Worm (Caenorhabditis elegans): ENCODE measurements around the gene btb-19.

DNA sequence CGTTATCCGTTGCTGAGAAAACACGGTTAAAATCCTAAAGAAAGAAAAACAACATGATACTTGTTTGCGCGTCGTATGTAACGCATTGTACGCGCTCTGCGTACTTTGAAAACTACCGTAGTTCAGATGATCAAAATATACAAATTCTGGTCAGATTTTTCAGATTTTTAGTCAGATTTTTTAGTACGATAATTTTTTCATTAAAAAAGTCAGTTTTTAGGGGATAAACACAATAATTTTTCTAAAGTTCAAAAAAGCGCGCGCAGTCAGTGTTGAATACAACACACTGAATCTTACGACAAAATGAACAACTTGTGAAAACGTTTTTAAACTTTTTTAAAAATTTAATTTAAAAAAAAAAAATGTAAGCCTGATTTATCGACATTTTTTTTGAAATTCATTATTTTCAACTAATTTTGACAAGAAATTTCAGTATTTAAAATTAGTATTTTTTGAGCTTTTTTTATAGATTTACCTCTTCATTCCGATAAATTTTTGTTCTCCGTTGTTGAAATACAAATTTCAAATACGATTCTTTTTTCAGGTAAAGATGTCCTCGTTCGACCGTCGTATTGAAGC, 1.8 kb upstream of the btb-19 start, which contains the start of gene pot-2:
- TF ChIP-seq ztf-29 (GFP tag; IDR thresholded peaks at IDR 0.05): no peak
- no peak for TF ChIP-seq cog-1 (tag; optimal IDR thresholded peaks at IDR 0.05)
- TF ChIP-seq ztf-23 (GFP tag; IDR thresholded peaks at IDR 0.05): no peak
- TF ChIP-seq ref-1 (GFP tag; conservative IDR thresholded peaks at IDR 0.05): no peak
- no peak for TF ChIP-seq T22C8.4 (GFP tag; IDR thresholded peaks at IDR 0.05)
